Worm (Caenorhabditis elegans) whole organism, young adult: ENCODE measurements around the gene F42A9.11.

Experiments
- D2030.7 ChIP-seq: fragments of 200-800 bp; sonication (Bioruptor generic); IDR thresholded peaks from 2 replicates; pipeline ENCODE4 v1.3.6; 2022; ENCODE audit warnings: missing genetic modification reagents, missing genetic modification characterization, missing compliant biosample characterization
- F57C9.4 ChIP-seq: sonication (generic microtip); optimal IDR thresholded peaks from 2 replicates; lab custom pipeline; 2017; ENCODE audit warnings: mild to moderate bottlenecking, missing genetic modification characterization, missing compliant biosample characterization
- T07F8.4 ChIP-seq: sonication (generic microtip); optimal IDR thresholded peaks from 2 replicates; lab custom pipeline; 2016; ENCODE audit warnings: mild to moderate bottlenecking, missing genetic modification characterization, moderate library complexity, missing compliant biosample characterization
- aptf-2 ChIP-seq: fragments of 200-800 bp; sonication (Bioruptor generic); conservative IDR thresholded peaks from 2 replicates; pipeline ENCODE4 v1.3.6; 2022; ENCODE audit warnings: missing genetic modification reagents, missing genetic modification characterization, missing compliant biosample characterization
- bed-2 ChIP-seq: fragments of 200-800 bp; sonication (Bioruptor generic); IDR thresholded peaks from 2 replicates; pipeline ENCODE4 v1.3.6; 2022; ENCODE audit warnings: missing genetic modification reagents, missing genetic modification characterization, missing compliant biosample characterization
- ceh-79 ChIP-seq: sonication (generic microtip); optimal IDR thresholded peaks from 2 replicates; lab custom pipeline; 2017; ENCODE audit warnings: mild to moderate bottlenecking, missing genetic modification characterization, missing compliant biosample characterization
- dox-1 ChIP-seq: fragments of 200-800 bp; sonication (Bioruptor generic); IDR thresholded peaks from 2 replicates; pipeline ENCODE4 v1.3.6; 2022; ENCODE audit warnings: missing genetic modification reagents, missing genetic modification characterization, missing compliant biosample characterization
- egl-18 ChIP-seq: fragments of 200-800 bp; sonication (Bioruptor generic); IDR thresholded peaks from 2 replicates; pipeline ENCODE4 v1.3.6; 2022; ENCODE audit warnings: missing genetic modification reagents, missing genetic modification characterization, missing compliant biosample characterization
- lag-1 ChIP-seq: fragments of 200-800 bp; sonication (Bioruptor generic); IDR thresholded peaks from 2 replicates; pipeline ENCODE4 v1.3.6; 2022; ENCODE audit warnings: missing genetic modification reagents, missing genetic modification characterization, missing compliant biosample characterization
- lsl-1 ChIP-seq: fragments of 200-800 bp; sonication (Bioruptor generic); optimal IDR thresholded peaks from 2 replicates; lab custom pipeline; 2018; ENCODE audit warnings: mild to moderate bottlenecking, missing genetic modification characterization, moderate library complexity, missing compliant biosample characterization
- madf-10 ChIP-seq: sonication (generic microtip); optimal IDR thresholded peaks from 2 replicates; lab custom pipeline; 2016; ENCODE audit warnings: mild to moderate bottlenecking, missing genetic modification characterization, missing compliant biosample characterization
- sdz-38 ChIP-seq: sonication (generic microtip); optimal IDR thresholded peaks from 2 replicates; lab custom pipeline; 2016; ENCODE audit warnings: missing genotype, missing genetic modification characterization, missing compliant biosample characterization
- tbp1 ChIP-seq: fragments of 200-800 bp; sonication (Bioruptor generic); optimal IDR thresholded peaks from 2 replicates; lab custom pipeline; 2018; ENCODE audit warnings: mild to moderate bottlenecking, missing genetic modification characterization, missing compliant biosample characterization

- TF ChIP-seq madf-10 (tag; lab: Kevin White, UChicago) = no peak
- TF ChIP-seq dox-1 (GFP tag; lab: Robert Waterston, UW) = no peak
- TF ChIP-seq lag-1 (GFP tag; lab: Robert Waterston, UW) = no peak
- no peak for TF ChIP-seq ceh-79 (tag; lab: Kevin White, UChicago)
- TF ChIP-seq tbp1 (GFP tag; lab: Kevin White, UChicago) = no peak
- no peak for TF ChIP-seq sdz-38 (tag; lab: Kevin White, UChicago)
- no peak for TF ChIP-seq T07F8.4 (tag; lab: Kevin White, UChicago)
- TF ChIP-seq D2030.7 = no peak
- no peak for TF ChIP-seq egl-18 (GFP tag; lab: Robert Waterston, UW)
- no peak for TF ChIP-seq bed-2 (GFP tag; lab: Robert Waterston, UW)
- no peak for TF ChIP-seq F57C9.4 (tag; lab: Kevin White, UChicago)
- no peak for TF ChIP-seq aptf-2
- no peak for TF ChIP-seq lsl-1
Observed at ce11 chrIV:8595317-8595716, 32.1 kb upstream of the F42A9.11 start, which contains the start of gene Y59H11AR.3.
